Worm (Caenorhabditis elegans) whole organism, L2 larva: ENCODE measurements around the gene ptrn-1.

Source experiments
- fos-1 ChIP-seq: fragments of 150-350 bp; optimal IDR thresholded peaks from 2 replicates; lab custom pipeline; 2014; ENCODE audit warnings: missing biosample characterization, missing genetic modification characterization
- lin-13 ChIP-seq: fragments of 150-350 bp; optimal IDR thresholded peaks from 2 replicates; lab custom pipeline; 2014; ENCODE audit warnings: missing biosample characterization, missing genetic modification reagents, missing genetic modification characterization
- nhr-10 ChIP-seq: sonication (generic microtip); optimal IDR thresholded peaks from 2 replicates; lab custom pipeline; 2017; ENCODE audit warnings: missing biosample characterization, missing genetic modification characterization

- TF ChIP-seq lin-13 (GFP tag; lab: Kevin White, UChicago) (no peak), nhr-10 (tag; lab: Kevin White, UChicago) (no peak), fos-1 (tag; lab: Kevin White, UChicago) (no peak)
Measured at ce11 chrX:17042946-17043345, 12.9 kb upstream of the ptrn-1 start, which contains the start of gene F35B3.7.
